Fruit fly (Drosophila melanogaster) whole organism, larva: Measurements from ENCODE around the gene CG42784.
A peak's percentile ranks its signal among the peaks of the same experiment; 100 is the strongest.

Experiments
- noc ChIP-seq: fragments of 200-800 bp; sonication (Bioruptor generic); optimal IDR thresholded peaks from 3 replicates; lab custom pipeline; 2019; ENCODE audit warnings: missing biosample characterization, mild to moderate bottlenecking, missing genetic modification characterization, moderate library complexity

CG42784 gene

DNA sequence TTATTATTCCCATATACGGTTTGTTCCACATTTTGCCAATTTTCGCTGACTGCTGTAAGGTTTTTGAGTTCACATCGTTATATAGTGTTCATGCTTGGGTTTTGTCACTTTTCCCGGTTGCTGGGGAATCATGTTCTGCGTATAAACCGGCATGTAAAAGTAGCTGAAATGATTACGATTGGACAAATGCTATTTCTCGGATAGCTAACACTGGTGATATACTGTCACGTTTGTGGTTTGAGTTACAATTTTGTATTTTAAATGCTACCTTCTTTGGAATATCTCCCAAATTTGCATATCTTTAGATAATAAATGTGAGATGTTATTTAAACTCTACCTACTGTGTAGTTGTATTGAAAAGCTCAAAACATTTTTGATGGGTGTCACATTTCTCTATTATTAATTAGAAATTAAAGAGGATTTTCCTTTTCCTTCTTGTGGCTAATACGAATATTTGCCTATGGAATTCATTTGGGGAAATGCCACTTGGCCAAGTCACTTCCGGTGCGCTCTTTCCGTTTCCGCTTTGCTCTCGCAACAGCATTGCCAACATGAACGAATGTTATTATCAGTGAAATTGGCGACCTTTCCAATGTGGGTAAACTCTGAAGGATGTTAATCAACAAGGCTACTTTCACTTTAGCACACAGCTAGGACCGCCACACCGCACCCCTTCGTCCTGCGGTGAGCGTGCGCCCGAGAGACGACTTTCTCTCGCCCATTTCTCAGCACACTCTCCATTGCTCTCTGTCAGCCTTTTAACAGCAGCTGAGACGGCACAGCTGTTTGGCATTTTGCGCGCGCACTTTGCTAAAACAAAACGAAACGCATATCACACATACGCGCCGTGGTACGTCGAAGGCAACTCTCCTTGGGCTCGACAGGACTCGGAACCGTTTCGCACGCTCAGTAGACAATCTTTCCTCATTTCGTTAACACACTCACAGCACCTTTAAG, at the start of gene CG42784, which contains the start of the genes CG16956 and CG43850:
Gene CG42784 (plus strand): TSS at position 907 of the 957 bp plus-strand sequence.
Gene CG16956 (minus strand): TSS at position 51 of the 957 bp plus-strand sequence.
Gene CG43850 (plus strand): TSS at position 907 of the 957 bp plus-strand sequence.
- no peak for TF ChIP-seq noc (tag; lab: Kevin White, UChicago)

- no peak for TF ChIP-seq noc (tag; lab: Kevin White, UChicago)
Observed at dm6 chr2L:13366109-13366747, 49.0 kb upstream of the CG42784 start, which contains the start of the genes Nnp-1 and Grx3. Gene Nnp-1, minus strand, starts transcription at chr2L:13366189. Gene Grx3, plus strand, starts transcription at chr2L:13366447.

dm6 chr2L:13367378-13367777, 47.9 kb upstream of the CG42784 start, which contains the start of gene Tap42:
Gene Tap42, plus strand, starts transcription at chr2L:13367617.
- no peak for TF ChIP-seq noc (tag; lab: Kevin White, UChicago)

- peak; percentile 80 for TF ChIP-seq noc (tag; lab: Kevin White, UChicago)
Observed at dm6 chr2L:13368940-13369339, 46.3 kb upstream of the CG42784 start, which contains the start of gene CG31855. Gene CG31855, plus strand, starts transcription at chr2L:13369204.

DNA sequence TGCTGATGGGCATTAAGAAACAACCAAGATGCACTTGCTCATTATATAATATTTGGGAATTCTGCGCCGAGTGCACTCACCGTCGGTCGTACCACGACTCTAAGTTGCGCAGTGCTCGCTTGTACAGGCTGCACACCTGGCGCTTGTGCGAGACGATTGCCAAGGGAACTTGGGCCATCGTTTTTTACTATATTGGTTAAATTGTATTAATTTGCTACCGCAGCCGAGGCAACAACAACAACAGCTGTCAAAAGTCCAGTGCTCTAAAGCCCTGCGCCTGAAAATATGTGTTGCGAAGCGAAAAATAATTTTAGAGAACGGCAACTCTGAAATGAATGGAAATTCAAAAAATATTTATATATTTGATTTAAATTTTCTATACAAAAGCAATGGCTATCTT, 44.5 kb upstream of the CG42784 start, which contains the start of gene ND-B22:
Gene ND-B22 (minus strand): TSS at position 349 of the 400 bp plus-strand sequence.
- TF ChIP-seq noc (tag; lab: Kevin White, UChicago) = peak; percentile 16

DNA sequence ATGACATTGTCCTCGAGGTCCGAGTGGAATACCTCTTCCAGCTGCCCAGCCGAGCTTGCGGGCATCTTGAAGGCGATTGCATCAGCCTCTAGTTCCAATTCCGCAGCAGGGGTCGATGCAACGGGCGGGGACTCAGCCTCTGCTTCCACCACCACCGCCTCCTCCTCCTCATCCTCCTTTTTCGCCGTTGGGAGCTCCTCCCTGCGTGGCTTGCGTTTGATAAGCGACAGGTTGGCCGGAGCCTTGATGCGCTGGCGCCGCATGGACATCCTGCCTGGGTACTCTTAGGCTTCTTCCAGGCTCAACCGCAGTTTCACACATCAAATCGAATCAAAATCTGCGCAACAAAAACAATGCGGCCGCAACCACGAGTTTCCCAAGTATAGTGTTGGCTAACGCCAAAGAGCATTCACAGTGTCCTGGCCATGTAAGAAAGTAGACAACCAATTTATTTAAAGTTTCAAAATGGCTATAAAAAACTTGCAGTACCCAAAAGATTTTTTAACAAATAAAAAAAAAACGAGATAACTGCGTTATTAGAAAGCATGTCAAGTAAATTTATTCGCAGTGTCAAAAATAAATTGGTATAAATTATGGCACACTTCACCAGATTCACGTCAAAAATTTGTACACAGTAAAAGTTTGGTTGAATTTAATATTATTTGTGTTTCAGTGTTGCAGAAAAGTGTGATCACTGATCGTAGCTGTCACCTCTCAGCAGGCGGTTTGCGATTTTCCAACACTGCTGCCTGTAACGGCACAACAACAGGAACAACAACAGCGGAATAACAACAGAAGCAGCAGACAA, 41.6 kb upstream of the CG42784 start, which contains the start of the genes Bdp1 and CG6565:
Gene Bdp1 (minus strand): TSS at position 456 of the 808 bp plus-strand sequence.
Gene CG6565 (plus strand): TSS at position 585 of the 808 bp plus-strand sequence.
- peak; percentile 96 for TF ChIP-seq noc (tag; lab: Kevin White, UChicago)

- no peak for TF ChIP-seq noc (tag; lab: Kevin White, UChicago)
Observed at dm6 chr2L:13376086-13376485, 39.1 kb upstream of the CG42784 start.

- TF ChIP-seq noc (tag; lab: Kevin White, UChicago) = peak; percentile 79
Observed at dm6 chr2L:13378488-13378964, 36.7 kb upstream of the CG42784 start, which contains the start of the genes CG9302 and beta'COP. Gene CG9302, minus strand, starts transcription at chr2L:13378538. Gene beta'COP, plus strand, starts transcription at chr2L:13378902.

DNA sequence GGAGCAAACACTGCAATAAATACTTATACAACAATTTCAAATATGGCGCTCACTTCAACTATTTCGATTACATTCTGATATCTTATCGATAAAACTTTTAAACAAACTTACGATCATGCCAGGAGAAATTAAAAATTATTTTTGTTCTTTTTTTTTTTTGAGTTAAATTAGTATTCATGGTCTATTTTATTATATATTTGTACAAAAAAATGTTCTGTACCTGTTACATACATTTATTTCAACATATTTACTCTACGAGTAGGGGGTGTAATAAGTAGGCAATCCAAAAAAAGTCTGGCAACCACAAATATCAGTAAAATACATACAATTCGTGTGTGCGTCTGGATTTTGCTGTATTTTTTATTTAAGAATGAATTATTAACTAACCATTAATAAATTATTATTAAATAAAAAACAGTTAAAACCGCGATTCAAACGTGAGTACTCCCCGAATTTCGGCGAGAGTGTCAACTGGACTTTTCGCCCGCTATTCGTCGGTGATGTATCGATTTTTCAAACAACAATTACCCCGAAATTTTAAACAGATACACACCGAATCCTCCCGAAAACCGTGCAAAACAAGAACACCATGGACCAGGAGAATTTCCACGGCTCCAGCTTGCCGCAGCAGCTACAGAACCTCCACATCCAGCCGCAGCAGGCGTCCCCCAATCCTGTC, 32.7 kb upstream of the CG42784 start, which contains the start of gene loqs:
Gene loqs (plus strand): TSS at position 302 of the 679 bp plus-strand sequence.
- TF ChIP-seq noc (tag; lab: Kevin White, UChicago) = no peak

DNA sequence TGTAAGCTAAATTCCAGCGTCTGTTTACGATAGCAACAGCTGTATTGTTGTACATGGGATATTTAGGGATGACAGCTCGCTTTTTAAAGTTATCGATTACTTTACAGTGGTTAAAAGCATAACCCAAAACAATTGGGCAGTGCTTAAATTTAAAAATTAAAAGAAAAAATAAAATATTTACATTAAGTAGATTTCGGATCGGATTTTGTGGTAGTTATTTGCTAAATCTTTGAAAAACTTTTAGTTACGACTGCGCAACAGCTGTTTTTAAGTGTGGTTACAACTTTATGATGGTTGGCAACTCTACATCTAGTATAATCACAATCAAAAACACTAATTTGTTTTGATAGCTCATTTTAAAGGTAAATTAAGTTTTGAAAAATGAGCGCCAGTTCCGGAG, 28.0 kb upstream of the CG42784 start, which contains the start of the genes Ing5 and CG7099:
Gene Ing5 (minus strand): TSS at position 58 of the 400 bp plus-strand sequence.
Gene CG7099 (plus strand): TSS at position 317 of the 400 bp plus-strand sequence.
- TF ChIP-seq noc (tag; lab: Kevin White, UChicago) = peak; percentile 95

- TF ChIP-seq noc (tag; lab: Kevin White, UChicago) = peak; percentile 83
Observed at dm6 chr2L:13394903-13395302, 20.3 kb upstream of the CG42784 start, which contains the start of gene RpL24. Gene RpL24, minus strand, starts transcription at chr2L:13395131.

DNA sequence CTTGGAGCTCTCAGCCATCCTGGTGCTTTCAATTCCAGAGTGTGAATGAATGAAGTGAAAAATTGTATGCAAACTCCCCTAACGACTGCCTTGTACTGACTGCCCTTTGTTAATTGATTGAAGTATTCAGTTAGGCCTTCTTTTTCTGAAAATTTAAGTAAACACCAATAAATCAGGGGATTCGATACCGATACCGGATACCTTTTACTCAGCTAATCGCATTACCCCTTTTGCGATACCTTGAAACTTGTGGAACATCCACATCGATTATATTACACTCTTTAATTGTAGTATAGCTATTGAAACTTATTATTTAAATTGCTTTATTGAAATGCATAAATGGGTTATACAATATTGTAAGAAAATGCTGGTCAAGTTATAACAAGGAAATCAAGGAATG, 19.1 kb upstream of the CG42784 start, which contains the start of gene CG16957:
Gene CG16957 (minus strand): TSS at position 101 of the 400 bp plus-strand sequence.
- TF ChIP-seq noc (tag; lab: Kevin White, UChicago) = no peak

DNA sequence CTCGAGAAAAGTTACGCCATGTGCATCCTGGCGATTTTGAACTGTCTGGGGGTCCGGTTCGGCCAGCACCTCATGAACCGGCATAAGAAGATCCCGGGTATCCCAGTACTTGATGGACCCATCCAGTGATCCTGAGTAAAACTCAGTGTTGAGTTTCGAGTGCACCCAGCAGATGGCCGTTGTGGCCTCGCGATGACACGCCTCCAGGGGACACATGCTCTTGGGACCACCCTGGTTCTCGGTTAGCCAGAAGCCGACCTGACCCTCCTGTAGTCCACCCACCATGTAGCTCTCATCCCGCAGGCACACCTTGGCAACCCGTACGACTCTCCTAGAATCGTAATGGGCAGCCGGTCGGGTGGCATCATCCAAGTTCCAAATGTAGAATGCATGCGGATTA, 17.8 kb upstream of the CG42784 start:
- TF ChIP-seq noc (tag; lab: Kevin White, UChicago) = no peak
